Fruit fly (Drosophila melanogaster): ENCODE data around the gene Fum1.

- TF ChIP-seq D1 (tag; optimal IDR thresholded peaks at IDR 0.05): no peak
- no peak for TF ChIP-seq EcR (GFP tag; optimal IDR thresholded peaks at IDR 0.05)
- TF ChIP-seq CG14655 (GFP tag; optimal IDR thresholded peaks at IDR 0.05): peak; percentile 65
Observed at dm6 chrX:6705059-6705802, 27.0 kb downstream of the Fum1 start.

Measured in whole organism, pupa.